Worm (Caenorhabditis elegans): ENCODE data around the gene tbp-1.

The tbp-1 gene

DNA sequence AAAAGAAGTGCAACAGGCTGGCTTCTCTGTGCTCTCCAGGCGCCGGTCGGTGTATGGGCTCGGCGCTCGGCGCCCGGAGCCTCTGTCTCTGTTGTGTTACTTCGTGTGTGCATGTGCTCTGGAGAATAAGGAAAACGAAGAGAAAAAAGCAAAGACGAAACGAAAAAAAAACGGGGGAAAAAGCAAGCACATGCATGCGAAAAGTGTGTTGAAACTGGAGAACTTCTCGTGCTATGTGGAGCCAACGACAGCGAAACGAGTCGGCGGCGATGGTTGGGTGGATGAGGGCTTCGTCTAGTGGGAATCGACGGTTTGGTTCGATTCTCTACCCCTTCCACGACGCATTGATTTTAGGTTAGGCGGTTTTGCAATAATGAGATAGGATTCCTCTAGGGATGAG is 3.5 kb downstream of the tbp-1 start (continued):
- peak; percentile 13 for TF ChIP-seq duxl-1 (tag; optimal IDR thresholded peaks at IDR 0.05; ENCODE audit: poor library complexity)
- peak; percentile 19 for TF ChIP-seq nhr-102 (tag; optimal IDR thresholded peaks at IDR 0.05)
- TF ChIP-seq nhr-111 (GFP tag; optimal IDR thresholded peaks at IDR 0.05) = no peak
- TF ChIP-seq Y5F2A.4 (GFP tag; optimal IDR thresholded peaks at IDR 0.05) = peak; percentile 14
- 0 out of 2 replicates have a peak, but pooled peaks have one; percentile 66 for TF ChIP-seq mxl-2 (GFP tag; conservative IDR thresholded peaks at IDR 0.05)
- TF ChIP-seq spr-1 (tag; optimal IDR thresholded peaks at IDR 0.05) = peak; percentile 5
- no peak for TF ChIP-seq zfp-2 (tag; optimal IDR thresholded peaks at IDR 0.05)
- peak; percentile 94 for TF ChIP-seq aha-1 (tag)
- 0 out of 2 replicates have a peak, but pooled peaks have one; percentile 31 for TF ChIP-seq ceh-20 (GFP tag; IDR thresholded peaks at IDR 0.05)
- no peak for TF ChIP-seq dmd-9 (GFP tag; IDR thresholded peaks at IDR 0.05)
- peak; percentile 18 for TF ChIP-seq nhr-48 (tag; optimal IDR thresholded peaks at IDR 0.05)
- peak; percentile 14 for TF ChIP-seq dpl-1 (GFP tag; optimal IDR thresholded peaks at IDR 0.05)
- peak; percentile 74 for TF ChIP-seq mep-1 (tag; optimal IDR thresholded peaks at IDR 0.05)
- peak; percentile 39; the same call in 1 of the 2 replicates for TF ChIP-seq tra-1 (GFP tag; IDR thresholded peaks at IDR 0.05)

DNA sequence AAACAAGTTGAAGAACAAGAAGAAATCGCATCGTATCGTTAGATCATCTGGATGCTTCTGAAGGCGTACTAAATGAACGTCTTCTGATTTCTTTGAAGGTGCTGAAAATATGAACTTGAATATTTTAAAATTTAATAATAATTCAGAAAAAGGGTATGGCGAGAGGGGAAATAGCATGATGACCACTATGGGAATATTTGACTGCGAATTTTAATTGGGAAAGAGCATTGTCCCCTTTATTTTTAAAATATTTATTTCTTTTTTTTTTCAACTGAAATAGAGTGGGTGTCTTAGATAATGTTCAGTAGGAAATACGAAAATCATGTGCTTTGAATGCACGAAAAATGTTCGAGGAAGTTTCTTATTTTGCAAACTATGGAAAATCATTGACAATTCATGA is 11.5 kb downstream of the tbp-1 start, which contains the start of gene lgc-50:
TSS of gene lgc-50 (minus strand) at position 101 of the 400 bp plus-strand sequence.
- TF ChIP-seq gei-8 (GFP tag; optimal IDR thresholded peaks at IDR 0.05) (no peak), F44E2.7 (GFP tag; IDR thresholded peaks at IDR 0.05) (no peak), Y75B8A.6 (GFP tag; IDR thresholded peaks at IDR 0.05) (no peak), ctbp-1 (GFP tag; IDR thresholded peaks at IDR 0.05) (no peak), F49E8.2 (tag; optimal IDR thresholded peaks at IDR 0.05; ENCODE audit: borderline replicate concordance) (no peak), hlh-11 (tag; optimal IDR thresholded peaks at IDR 0.05) (no peak), nhr-48 (tag; optimal IDR thresholded peaks at IDR 0.05) (no peak), ama-1 (optimal IDR thresholded peaks at IDR 0.05) (no peak)

DNA sequence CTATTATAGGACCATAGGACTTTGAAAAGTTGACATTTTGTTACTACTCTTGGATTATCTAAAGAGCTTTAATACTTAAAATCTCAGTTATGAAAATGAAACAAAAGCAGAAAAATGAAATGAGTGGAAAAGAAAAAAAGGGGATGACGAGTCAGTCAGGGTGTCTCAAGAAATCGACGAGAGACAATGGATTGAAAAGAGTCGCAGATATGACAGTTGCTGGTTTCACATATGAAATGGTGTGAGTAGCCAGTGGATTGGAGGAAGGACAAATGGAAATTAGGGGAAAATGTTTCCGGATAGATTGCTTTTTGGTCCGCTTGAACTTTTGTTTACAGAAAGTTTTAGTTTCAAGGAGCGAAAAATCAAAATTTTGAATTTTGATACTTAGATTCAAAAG is 13.4 kb downstream of the tbp-1 start:
- TF ChIP-seq F10B5.3 (tag; optimal IDR thresholded peaks at IDR 0.05) (no peak), spr-3 (GFP tag; optimal IDR thresholded peaks at IDR 0.05) (no peak), ceh-28 (tag; optimal IDR thresholded peaks at IDR 0.05) (no peak), nhr-41 (GFP tag; IDR thresholded peaks at IDR 0.05) (no peak), lin-15B (tag; optimal IDR thresholded peaks at IDR 0.05) (no peak), dpl-1 (GFP tag; optimal IDR thresholded peaks at IDR 0.05) (no peak), Y48G9A.11 (GFP tag; IDR thresholded peaks at IDR 0.05) (no peak), madf-9 (GFP tag; conservative IDR thresholded peaks at IDR 0.05) (no peak), unc-62 (GFP tag; optimal IDR thresholded peaks at IDR 0.05 in 1 of 2) (peak in 1 of 2 experiments; percentile 89), unc-62 (tag; optimal IDR thresholded peaks at IDR 0.05) (no peak)

DNA sequence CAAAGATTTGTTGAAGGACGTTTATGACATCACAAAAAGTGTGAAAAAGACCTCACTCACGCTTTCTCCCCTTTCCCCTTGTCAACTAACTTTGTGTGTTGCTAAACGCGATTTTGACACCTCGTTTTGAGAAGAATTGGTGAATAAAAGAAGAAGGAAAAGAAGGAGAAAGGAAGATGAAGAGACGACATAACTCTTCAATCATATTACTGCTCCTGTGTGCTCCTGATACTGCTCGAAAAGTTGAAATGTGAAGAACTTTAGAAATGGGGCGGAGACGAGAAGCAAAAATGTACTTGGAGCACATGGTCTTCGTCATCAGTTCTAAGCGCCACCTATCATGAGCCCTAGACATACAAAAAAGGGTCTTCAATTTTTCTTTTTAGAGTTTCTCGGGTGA is 15.2 kb downstream of the tbp-1 start:
- TF ChIP-seq T26A8.4 (GFP tag; IDR thresholded peaks at IDR 0.05) (no peak), fkh-10 (GFP tag; optimal IDR thresholded peaks at IDR 0.05) (peak; percentile 48)
